Fruit fly (Drosophila melanogaster) whole organism, embryonic: Measurements from ENCODE around the gene Ccp84Ad.
A peak's percentile ranks its signal among the peaks of the same experiment; 100 is the strongest.

Experiments
- ATbp ChIP-seq: fragments of 200-800 bp; sonication (Bioruptor generic); optimal IDR thresholded peaks from 2 replicates; lab custom pipeline; 2017; ENCODE audit warnings: missing biosample characterization, mild to moderate bottlenecking, missing genetic modification characterization, missing genetic modification reagents
- Blimp-1 ChIP-seq: fragments of 200-800 bp; sonication (Bioruptor generic); optimal IDR thresholded peaks from 3 replicates; lab custom pipeline; 2018; ENCODE audit warnings: missing biosample characterization, missing genetic modification characterization, mild to moderate bottlenecking, moderate library complexity, missing genetic modification reagents
- CG10147 ChIP-seq: fragments of 200-800 bp; sonication (Bioruptor generic); optimal IDR thresholded peaks from 2 replicates; lab custom pipeline; 2019; ENCODE audit warnings: missing biosample characterization, mild to moderate bottlenecking, missing genetic modification characterization, moderate library complexity
- CG10321 ChIP-seq: fragments of 200-800 bp; sonication (Bioruptor generic); IDR thresholded peaks from 2 replicates; pipeline ENCODE4 v1.3.6; 2022; ENCODE audit warnings: missing biosample characterization, missing genetic modification characterization
- CG11504 ChIP-seq: fragments of 200-800 bp; sonication (Bioruptor generic); optimal IDR thresholded peaks from 3 replicates; lab custom pipeline; 2019; ENCODE audit warnings: missing biosample characterization, mild to moderate bottlenecking, missing genetic modification characterization, moderate library complexity
- CG14710 ChIP-seq: fragments of 200-800 bp; sonication (Bioruptor generic); optimal IDR thresholded peaks from 3 replicates; lab custom pipeline; 2019; ENCODE audit warnings: missing biosample characterization, mild to moderate bottlenecking, missing genetic modification characterization, moderate library complexity
- CG15011 ChIP-seq: fragments of 200-800 bp; sonication (Bioruptor generic); optimal IDR thresholded peaks from 3 replicates; lab custom pipeline; 2018; ENCODE audit warnings: missing biosample characterization, mild to moderate bottlenecking, missing genetic modification characterization
- CG15479 ChIP-seq: fragments of 200-800 bp; sonication (Bioruptor generic); optimal IDR thresholded peaks from 3 replicates; lab custom pipeline; 2019; ENCODE audit warnings: missing biosample characterization, mild to moderate bottlenecking, missing genetic modification characterization, moderate library complexity
- CG15696 ChIP-seq: fragments of 200-800 bp; sonication (Bioruptor generic); optimal IDR thresholded peaks from 2 replicates; lab custom pipeline; 2019; ENCODE audit warnings: missing biosample characterization, mild to moderate bottlenecking, missing genetic modification characterization, moderate library complexity
- CG18011 ChIP-seq: fragments of 200-800 bp; sonication (Bioruptor generic); optimal IDR thresholded peaks from 2 replicates; lab custom pipeline; 2017; ENCODE audit warnings: missing biosample characterization, missing genetic modification characterization, mild to moderate bottlenecking, moderate library complexity, missing genotype
- CG1832 ChIP-seq: fragments of 200-800 bp; sonication (Bioruptor generic); optimal IDR thresholded peaks from 2 replicates; lab custom pipeline; 2017; ENCODE audit warnings: missing biosample characterization, mild to moderate bottlenecking, missing genetic modification characterization, inconsistent platforms
- CG2199 ChIP-seq: fragments of 200-800 bp; sonication (Bioruptor generic); IDR thresholded peaks from 3 replicates; pipeline ENCODE4 v1.3.6; 2022; ENCODE audit warnings: missing biosample characterization, missing genetic modification characterization
- CG3847 ChIP-seq: fragments of 200-800 bp; sonication (Bioruptor generic); IDR thresholded peaks from 2 replicates; pipeline ENCODE4 v1.3.6; 2022; ENCODE audit warnings: missing biosample characterization, missing genetic modification characterization
- CG7928 ChIP-seq: fragments of 200-800 bp; sonication (Bioruptor generic); optimal IDR thresholded peaks from 2 replicates; lab custom pipeline; 2017; ENCODE audit warnings: missing biosample characterization, mild to moderate bottlenecking, missing genetic modification characterization
- CG7987 ChIP-seq: fragments of 200-800 bp; sonication (Bioruptor generic); optimal IDR thresholded peaks from 2 replicates; lab custom pipeline; 2018; ENCODE audit warnings: missing biosample characterization, mild to moderate bottlenecking, missing genetic modification characterization, moderate library complexity
- CG8359 ChIP-seq: fragments of 200-800 bp; sonication (Bioruptor generic); optimal IDR thresholded peaks from 2 replicates; lab custom pipeline; 2017; ENCODE audit warnings: missing biosample characterization, mild to moderate bottlenecking, missing genetic modification characterization, borderline replicate concordance
- CTCF ChIP-seq: fragments of 200-800 bp; sonication (Bioruptor generic); optimal IDR thresholded peaks from 2 replicates; lab custom pipeline; 2017; ENCODE audit warnings: missing biosample characterization, mild to moderate bottlenecking, missing genetic modification characterization, moderate library complexity
- Deaf1 ChIP-seq: fragments of 200-800 bp; optimal IDR thresholded peaks from 3 replicates; lab custom pipeline; 2019; ENCODE audit warnings: missing biosample characterization, mild to moderate bottlenecking, missing genetic modification characterization, moderate library complexity
- Dip2 ChIP-seq: fragments of 200-800 bp; sonication (Bioruptor generic); IDR thresholded peaks from 2 replicates; pipeline ENCODE4 v1.3.6; 2022; ENCODE audit warnings: missing biosample characterization, missing genetic modification characterization
- Dll ChIP-seq: fragments of 200-800 bp; sonication (Bioruptor generic); IDR thresholded peaks from 4 replicates; pipeline ENCODE4 v1.3.6; 2022; ENCODE audit warnings: missing biosample characterization, missing genetic modification characterization; ENCODE audit not compliant: partially characterized antibody
- H15 ChIP-seq: fragments of 200-800 bp; sonication (Bioruptor generic); IDR thresholded peaks from 3 replicates; pipeline ENCODE4 v1.3.6; 2022; ENCODE audit warnings: missing biosample characterization, missing genetic modification characterization
- HLH3B ChIP-seq: fragments of 200-800 bp; sonication (Bioruptor generic); IDR thresholded peaks from 2 replicates; pipeline ENCODE4 v1.3.6; 2022; ENCODE audit warnings: missing biosample characterization, missing genetic modification characterization
- Jarid2 ChIP-seq: fragments of 200-800 bp; sonication (Bioruptor generic); optimal IDR thresholded peaks from 3 replicates; lab custom pipeline; 2017; ENCODE audit warnings: mild to moderate bottlenecking, missing biosample characterization, missing genetic modification reagents, missing genetic modification characterization
- Mrtf ChIP-seq: fragments of 200-800 bp; sonication (Bioruptor generic); IDR thresholded peaks from 3 replicates; pipeline ENCODE4 v1.3.6; 2022; ENCODE audit warnings: missing biosample characterization, missing genetic modification characterization
- Nf-YA ChIP-seq: fragments of 200-800 bp; sonication (Bioruptor generic); IDR thresholded peaks from 2 replicates; pipeline ENCODE4 v1.3.6; 2022; ENCODE audit warnings: missing biosample characterization, missing genetic modification characterization
- Nf-YB ChIP-seq: fragments of 200-800 bp; sonication (Bioruptor generic); optimal IDR thresholded peaks from 3 replicates; lab custom pipeline; 2019; ENCODE audit warnings: missing biosample characterization, mild to moderate bottlenecking, missing genetic modification characterization, moderate library complexity
- Nf-YC ChIP-seq: fragments of 200-800 bp; optimal IDR thresholded peaks from 3 replicates; lab custom pipeline; 2019; ENCODE audit warnings: missing biosample characterization, mild to moderate bottlenecking, missing genetic modification characterization, moderate library complexity
- PHDP ChIP-seq: fragments of 200-800 bp; sonication (Bioruptor generic); optimal IDR thresholded peaks from 3 replicates; lab custom pipeline; 2018; ENCODE audit warnings: missing biosample characterization, mild to moderate bottlenecking, missing genetic modification characterization, moderate library complexity
- Poxn ChIP-seq: fragments of 200-800 bp; sonication (Bioruptor generic); IDR thresholded peaks from 2 replicates; pipeline ENCODE4 v1.3.6; 2022; ENCODE audit warnings: missing biosample characterization, missing genetic modification characterization
- Stat92E ChIP-seq, 3 experiments: fragments of >200 bp in 2 of 3; fragments of 200-800 bp in 1 of 3; sonication (Bioruptor generic) in 1 of 3; optimal IDR thresholded peaks; 2 replicates each; lab custom pipeline; 2017 to 2019; ENCODE audit warnings: missing biosample characterization in 3 of 3, missing genetic modification characterization in 3 of 3, mild to moderate bottlenecking in 1 of 3, moderate library complexity in 1 of 3
- ato ChIP-seq: fragments of 200-800 bp; sonication (Bioruptor generic); IDR thresholded peaks from 2 replicates; pipeline ENCODE4 v1.3.6; 2022; ENCODE audit warnings: missing biosample characterization, missing genetic modification characterization; ENCODE audit not compliant: partially characterized antibody
- cato ChIP-seq: fragments of 200-800 bp; sonication (Bioruptor generic); optimal IDR thresholded peaks from 2 replicates; lab custom pipeline; 2016; ENCODE audit warnings: missing biosample characterization, missing genetic modification characterization, borderline replicate concordance
- corto ChIP-seq: fragments of 200-800 bp; sonication (Bioruptor generic); optimal IDR thresholded peaks from 2 replicates; lab custom pipeline; 2016; ENCODE audit warnings: missing biosample characterization, mild to moderate bottlenecking, missing genetic modification characterization, moderate library complexity
- grau ChIP-seq: fragments of 200-800 bp; optimal IDR thresholded peaks from 3 replicates; lab custom pipeline; 2019; ENCODE audit warnings: missing biosample characterization, mild to moderate bottlenecking, missing genetic modification characterization, moderate library complexity
- jing ChIP-seq: fragments of 200-800 bp; sonication (Bioruptor generic); optimal IDR thresholded peaks from 2 replicates; lab custom pipeline; 2018; ENCODE audit warnings: missing biosample characterization, mild to moderate bottlenecking, missing genetic modification characterization
- kah ChIP-seq: fragments of 200-800 bp; sonication (Bioruptor generic); optimal IDR thresholded peaks from 2 replicates; lab custom pipeline; 2018; ENCODE audit warnings: missing biosample characterization, mild to moderate bottlenecking, missing genetic modification characterization
- pros ChIP-seq: fragments of 200-800 bp; sonication (Bioruptor generic); optimal IDR thresholded peaks from 3 replicates; lab custom pipeline; 2019; ENCODE audit warnings: missing biosample characterization, mild to moderate bottlenecking, missing genetic modification characterization, moderate library complexity
- sd ChIP-seq: fragments of 200-800 bp; sonication (Bioruptor generic); optimal IDR thresholded peaks from 3 replicates; lab custom pipeline; 2018; ENCODE audit warnings: missing biosample characterization, mild to moderate bottlenecking, missing genetic modification characterization, moderate library complexity
- seq ChIP-seq: fragments of 200-800 bp; sonication (Bioruptor generic); IDR thresholded peaks from 2 replicates; pipeline ENCODE4 v1.3.6; 2022; ENCODE audit warnings: missing biosample characterization, missing genetic modification characterization
- sim ChIP-seq: fragments of 200-800 bp; sonication (Bioruptor generic); IDR thresholded peaks from 2 replicates; pipeline ENCODE4 v1.3.6; 2022; ENCODE audit warnings: missing biosample characterization, missing genetic modification characterization
- stwl ChIP-seq: fragments of 200-800 bp; sonication (Bioruptor generic); optimal IDR thresholded peaks from 3 replicates; lab custom pipeline; 2018; ENCODE audit warnings: missing biosample characterization, mild to moderate bottlenecking, missing genetic modification characterization, moderate library complexity
- wdn ChIP-seq: fragments of 200-800 bp; sonication (Bioruptor generic); IDR thresholded peaks from 2 replicates; pipeline ENCODE4 v1.3.6; 2022; ENCODE audit warnings: missing biosample characterization, missing genetic modification characterization

Ccp84Ad gene

dm6 chr3R:6678480-6678879 is 14.1 kb upstream of the Ccp84Ad start, which contains the start of gene lab (continued):
- TF ChIP-seq sd (tag; lab: Kevin White, UChicago): no peak
- no peak for TF ChIP-seq Mrtf
- no peak for TF ChIP-seq CG18011 (GFP tag; lab: Kevin White, UChicago)
- no peak for TF ChIP-seq CG10147 (GFP tag; lab: Kevin White, UChicago)
- 0 out of 2 replicates have a peak, but pooled peaks have one; percentile 27 for TF ChIP-seq ato (GFP tag; lab: Robert Waterston, UW)
- no peak for TF ChIP-seq CG7987

DNA sequence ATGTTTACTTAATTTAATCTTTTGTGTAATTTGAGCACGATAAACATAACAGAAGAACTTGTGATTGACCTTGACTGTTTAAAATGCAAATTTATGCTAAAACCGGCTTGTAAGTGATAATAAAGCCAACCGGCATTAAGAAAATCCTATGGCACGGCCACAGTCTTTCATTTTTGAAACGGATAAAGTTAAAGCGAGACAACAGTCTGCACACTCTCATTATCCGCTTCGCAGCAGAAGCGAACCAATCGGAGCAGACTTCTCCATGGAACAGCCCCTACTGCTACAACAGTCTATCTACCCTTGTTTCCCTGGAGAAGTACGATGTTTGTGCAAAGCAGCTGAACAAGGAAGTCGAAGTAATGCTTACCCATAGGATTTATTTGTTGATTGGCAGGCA is 9.4 kb upstream of the Ccp84Ad start:
- TF ChIP-seq CG8359 (no peak), sim (no peak), Jarid2 (GFP tag; lab: Kevin White, UChicago) (peak; percentile 52), Nf-YB (peak; percentile 99), seq (GFP tag; lab: Robert Waterston, UW) (peak; percentile 52; the same call in 1 of the 2 replicates), CG10321 (peak; percentile 94), pros (GFP tag; lab: Kevin White, UChicago) (peak; percentile 3), Deaf1 (tag; lab: Kevin White, UChicago) (peak; percentile 37), CG15696 (no peak), CG1832 (GFP tag; lab: Kevin White, UChicago) (peak; percentile 60), corto (GFP tag; lab: Kevin White, UChicago) (no peak), stwl (tag; lab: Kevin White, UChicago) (no peak), jing (peak; percentile 27), Nf-YA (GFP tag; lab: Robert Waterston, UW) (peak; percentile 91), Nf-YC (peak; percentile 98), CG14710 (tag; lab: Kevin White, UChicago) (no peak), CG15479 (GFP tag; lab: Kevin White, UChicago) (peak; percentile 69)

DNA sequence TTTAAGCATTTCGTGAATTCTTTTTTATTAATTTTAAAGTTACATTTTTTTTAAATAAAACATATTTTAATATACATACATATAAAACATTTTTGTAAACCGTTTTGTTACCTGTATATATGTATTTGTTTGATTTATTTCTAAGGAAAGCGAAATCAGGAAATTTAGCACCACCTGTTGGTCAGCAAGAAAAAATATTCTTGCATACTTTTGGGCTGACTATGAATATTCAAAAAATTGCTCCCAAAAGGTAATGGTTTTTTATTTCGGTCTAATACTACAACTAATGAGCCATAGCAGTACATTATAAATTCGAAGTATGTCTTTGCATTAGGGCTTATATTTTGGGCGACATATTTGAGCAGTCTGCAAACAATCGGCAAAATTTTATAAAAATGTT is 8.9 kb upstream of the Ccp84Ad start:
- TF ChIP-seq Dip2: peak; percentile 89
- TF ChIP-seq CTCF (GFP tag; lab: Kevin White, UChicago): peak; percentile 95
- peak; percentile 83; the same call in 2 of the 3 replicates for TF ChIP-seq CG2199 (GFP tag; lab: Robert Waterston, UW)
- TF ChIP-seq HLH3B (GFP tag; lab: Robert Waterston, UW): no peak
- TF ChIP-seq ATbp: no peak
- TF ChIP-seq Jarid2 (GFP tag; lab: Kevin White, UChicago): peak; percentile 2
- TF ChIP-seq CG7928 (GFP tag; lab: Kevin White, UChicago): no peak
- TF ChIP-seq cato (GFP tag; lab: Kevin White, UChicago): no peak
- no peak for TF ChIP-seq H15 (GFP tag; lab: Robert Waterston, UW)
- no peak for TF ChIP-seq Dll
- no peak for TF ChIP-seq grau (tag; lab: Kevin White, UChicago)
- no peak for TF ChIP-seq CG15011
- TF ChIP-seq wdn (GFP tag; lab: Robert Waterston, UW): no peak
- peak; percentile 88 for TF ChIP-seq kah
- TF ChIP-seq PHDP: no peak
- no peak for TF ChIP-seq Poxn
- peak; percentile 81 for TF ChIP-seq Blimp-1 (GFP tag; lab: Kevin White, UChicago)
- TF ChIP-seq CG11504 (tag; lab: Kevin White, UChicago): no peak
- no peak for TF ChIP-seq CG3847
- TF ChIP-seq Stat92E (GFP tag; optimal IDR thresholded peaks at IDR 0.05; lab: Kevin White, UChicago): no peak
